Fruit fly (Drosophila melanogaster) whole organism, embryonic: ENCODE results near the gene CG2059.
A peak's percentile ranks its signal among the peaks of the same experiment; 100 is the strongest.

ENCODE experiments used
- Abd-B ChIP-seq: fragments of 200-800 bp; sonication (Bioruptor generic); optimal IDR thresholded peaks from 2 replicates; lab custom pipeline; 2018; ENCODE audit warnings: missing biosample characterization, mild to moderate bottlenecking, missing genetic modification characterization, moderate library complexity
- Atf6 ChIP-seq: fragments of 200-800 bp; sonication (Bioruptor generic); IDR thresholded peaks from 2 replicates; pipeline ENCODE4 v1.3.6; 2022; ENCODE audit warnings: missing biosample characterization, missing genetic modification characterization
- B-H2 ChIP-seq: fragments of 200-800 bp; sonication (Bioruptor generic); optimal IDR thresholded peaks from 2 replicates; lab custom pipeline; 2018; ENCODE audit warnings: missing biosample characterization, mild to moderate bottlenecking, missing genetic modification characterization
- CG10147 ChIP-seq: fragments of 200-800 bp; sonication (Bioruptor generic); optimal IDR thresholded peaks from 2 replicates; lab custom pipeline; 2019; ENCODE audit warnings: missing biosample characterization, mild to moderate bottlenecking, missing genetic modification characterization, moderate library complexity
- CG11695 ChIP-seq: fragments of 200-800 bp; sonication (Bioruptor generic); IDR thresholded peaks from 3 replicates; pipeline ENCODE4 v1.3.6; 2022; ENCODE audit warnings: missing biosample characterization, missing genetic modification characterization
- CG11723 ChIP-seq: fragments of 200-800 bp; sonication (Bioruptor generic); optimal IDR thresholded peaks from 2 replicates; lab custom pipeline; 2017; ENCODE audit warnings: missing biosample characterization, mild to moderate bottlenecking, missing genetic modification characterization
- CG1233 ChIP-seq: fragments of 200-800 bp; sonication (Bioruptor generic); optimal IDR thresholded peaks from 4 replicates; lab custom pipeline; 2018; ENCODE audit warnings: missing biosample characterization, mild to moderate bottlenecking, missing genetic modification characterization
- CG14965 ChIP-seq: fragments of 200-800 bp; sonication (Bioruptor generic); optimal IDR thresholded peaks from 2 replicates; lab custom pipeline; 2016; ENCODE audit warnings: missing biosample characterization, missing genetic modification characterization, borderline replicate concordance
- CG15011 ChIP-seq: fragments of 200-800 bp; sonication (Bioruptor generic); optimal IDR thresholded peaks from 3 replicates; lab custom pipeline; 2018; ENCODE audit warnings: missing biosample characterization, mild to moderate bottlenecking, missing genetic modification characterization
- CG15269 ChIP-seq: fragments of 200-800 bp; sonication (Bioruptor generic); optimal IDR thresholded peaks from 2 replicates; lab custom pipeline; 2018; ENCODE audit warnings: missing biosample characterization, mild to moderate bottlenecking, missing genetic modification characterization, moderate library complexity
- CG17328 ChIP-seq: fragments of 200-800 bp; sonication (Bioruptor generic); IDR thresholded peaks from 2 replicates; pipeline ENCODE4 v1.3.6; 2022; ENCODE audit warnings: missing biosample characterization, missing genetic modification characterization
- CG2129 ChIP-seq: fragments of 200-800 bp; sonication (Bioruptor generic); IDR thresholded peaks from 2 replicates; pipeline ENCODE4 v1.3.6; 2022; ENCODE audit warnings: missing biosample characterization, missing genetic modification characterization; ENCODE audit not compliant: partially characterized antibody
- CG4707 ChIP-seq: fragments of 200-800 bp; sonication (Bioruptor generic); optimal IDR thresholded peaks from 2 replicates; lab custom pipeline; 2018; ENCODE audit warnings: missing biosample characterization, mild to moderate bottlenecking, missing genetic modification characterization, moderate library complexity
- CG4854 ChIP-seq: fragments of 200-800 bp; sonication (Bioruptor generic); optimal IDR thresholded peaks from 2 replicates; lab custom pipeline; 2016; ENCODE audit warnings: missing biosample characterization, missing genetic modification characterization, inconsistent platforms
- CG6765 ChIP-seq: fragments of 200-800 bp; sonication (Bioruptor generic); optimal IDR thresholded peaks from 3 replicates; lab custom pipeline; 2017; ENCODE audit warnings: missing biosample characterization, mild to moderate bottlenecking, missing genetic modification characterization
- CG8290 ChIP-seq, 3 experiments: fragments of 200-800 bp; sonication (Bioruptor generic); optimal IDR thresholded peaks; 2 replicates each; lab custom pipeline; 2016 to 2019; ENCODE audit warnings: missing biosample characterization in 3 of 3, missing genetic modification characterization in 3 of 3, mild to moderate bottlenecking in 2 of 3, moderate library complexity in 1 of 3
- CG9215 ChIP-seq: fragments of 200-800 bp; sonication (Bioruptor generic); IDR thresholded peaks from 2 replicates; pipeline ENCODE4 v1.3.6; 2022; ENCODE audit warnings: missing biosample characterization, missing genetic modification characterization
- CG9817 ChIP-seq: fragments of 200-800 bp; sonication (Bioruptor generic); optimal IDR thresholded peaks from 2 replicates; lab custom pipeline; 2018; ENCODE audit warnings: missing biosample characterization, mild to moderate bottlenecking, missing genetic modification characterization, moderate library complexity
- CG9932 ChIP-seq: fragments of 200-800 bp; sonication (Bioruptor generic); IDR thresholded peaks from 2 replicates; pipeline ENCODE4 v1.3.6; 2022; ENCODE audit warnings: missing biosample characterization, missing genetic modification characterization
- CTCF ChIP-seq: fragments of 200-800 bp; sonication (Bioruptor generic); optimal IDR thresholded peaks from 2 replicates; lab custom pipeline; 2017; ENCODE audit warnings: missing biosample characterization, mild to moderate bottlenecking, missing genetic modification characterization, moderate library complexity
- Dbx ChIP-seq: fragments of 200-800 bp; sonication (Bioruptor generic); IDR thresholded peaks from 3 replicates; pipeline ENCODE4 v1.3.6; 2022; ENCODE audit warnings: missing biosample characterization, missing genetic modification characterization
- Dfd ChIP-seq, 2 experiments: fragments of >200 bp; optimal IDR thresholded peaks; 2 replicates each; lab custom pipeline; 2017; ENCODE audit warnings: missing biosample characterization in 2 of 2, missing genetic modification characterization in 2 of 2
- Dll ChIP-seq: fragments of 200-800 bp; sonication (Bioruptor generic); IDR thresholded peaks from 4 replicates; pipeline ENCODE4 v1.3.6; 2022; ENCODE audit warnings: missing biosample characterization, missing genetic modification characterization; ENCODE audit not compliant: partially characterized antibody
- Fer1 ChIP-seq: fragments of 200-800 bp; sonication (Bioruptor generic); optimal IDR thresholded peaks from 2 replicates; lab custom pipeline; 2017; ENCODE audit warnings: missing biosample characterization, mild to moderate bottlenecking, missing genetic modification characterization
- Fer3 ChIP-seq: fragments of 200-800 bp; sonication (Bioruptor generic); optimal IDR thresholded peaks from 2 replicates; lab custom pipeline; 2018; ENCODE audit warnings: missing biosample characterization, mild to moderate bottlenecking, missing genetic modification characterization, moderate library complexity
- Jarid2 ChIP-seq: fragments of 200-800 bp; sonication (Bioruptor generic); optimal IDR thresholded peaks from 3 replicates; lab custom pipeline; 2017; ENCODE audit warnings: mild to moderate bottlenecking, missing biosample characterization, missing genetic modification reagents, missing genetic modification characterization
- Lpt ChIP-seq: fragments of >200 bp; optimal IDR thresholded peaks from 2 replicates; lab custom pipeline; 2018; ENCODE audit warnings: missing biosample characterization, missing genetic modification characterization
- Meics ChIP-seq: fragments of 200-800 bp; sonication (Bioruptor generic); optimal IDR thresholded peaks from 2 replicates; lab custom pipeline; 2017; ENCODE audit warnings: missing biosample characterization, mild to moderate bottlenecking, missing genetic modification characterization
- Optix ChIP-seq: fragments of 200-800 bp; sonication (Bioruptor generic); IDR thresholded peaks from 3 replicates; pipeline ENCODE4 v1.3.6; 2022; ENCODE audit warnings: missing biosample characterization, missing genetic modification characterization
- Stat92E ChIP-seq, 3 experiments: fragments of >200 bp in 2 of 3; fragments of 200-800 bp in 1 of 3; sonication (Bioruptor generic) in 1 of 3; optimal IDR thresholded peaks; 2 replicates each; lab custom pipeline; 2017 to 2019; ENCODE audit warnings: missing biosample characterization in 3 of 3, missing genetic modification characterization in 3 of 3, mild to moderate bottlenecking in 1 of 3, moderate library complexity in 1 of 3
- ara ChIP-seq: fragments of 200-800 bp; sonication (Bioruptor generic); IDR thresholded peaks from 2 replicates; pipeline ENCODE4 v1.3.6; 2022; ENCODE audit warnings: missing biosample characterization, missing genetic modification characterization
- ash1 ChIP-seq: fragments of 200-800 bp; sonication (Bioruptor generic); optimal IDR thresholded peaks from 2 replicates; lab custom pipeline; 2018; ENCODE audit warnings: missing biosample characterization, mild to moderate bottlenecking, missing genetic modification characterization
- btn ChIP-seq: fragments of 200-800 bp; sonication (Bioruptor generic); optimal IDR thresholded peaks from 2 replicates; lab custom pipeline; 2016; ENCODE audit warnings: missing biosample characterization, missing genetic modification characterization
- disco-r ChIP-seq: fragments of 200-800 bp; sonication (Bioruptor generic); optimal IDR thresholded peaks from 2 replicates; lab custom pipeline; 2016; ENCODE audit warnings: missing biosample characterization, missing genetic modification characterization
- en ChIP-seq: fragments of 200-800 bp; sonication (Bioruptor generic); optimal IDR thresholded peaks from 2 replicates; lab custom pipeline; 2016; ENCODE audit warnings: missing biosample characterization, missing genetic modification characterization
- esg ChIP-seq: fragments of 200-800 bp; sonication (Bioruptor generic); conservative IDR thresholded peaks from 2 replicates; pipeline ENCODE4 v1.3.6; 2022; ENCODE audit warnings: missing biosample characterization, missing genetic modification characterization
- exex ChIP-seq: fragments of 200-800 bp; sonication (Bioruptor generic); optimal IDR thresholded peaks from 4 replicates; lab custom pipeline; 2018; ENCODE audit warnings: missing biosample characterization, mild to moderate bottlenecking, missing genetic modification characterization, moderate library complexity
- fru ChIP-seq: fragments of >200 bp; optimal IDR thresholded peaks from 2 replicates; lab custom pipeline; 2017
- grau ChIP-seq: fragments of 200-800 bp; optimal IDR thresholded peaks from 3 replicates; lab custom pipeline; 2019; ENCODE audit warnings: missing biosample characterization, mild to moderate bottlenecking, missing genetic modification characterization, moderate library complexity
- gro ChIP-seq: fragments of 200-800 bp; sonication (Bioruptor generic); optimal IDR thresholded peaks from 2 replicates; lab custom pipeline; 2016; ENCODE audit warnings: missing biosample characterization, missing genetic modification characterization
- jigr1 ChIP-seq: fragments of 200-800 bp; sonication (Bioruptor generic); IDR thresholded peaks from 3 replicates; pipeline ENCODE4 v1.3.6; 2022; ENCODE audit warnings: missing biosample characterization, missing genetic modification characterization
- lmd ChIP-seq: fragments of 200-800 bp; sonication (Bioruptor generic); IDR thresholded peaks from 2 replicates; pipeline ENCODE4 v1.3.6; 2022; ENCODE audit warnings: missing biosample characterization, missing genetic modification characterization
- oc ChIP-seq: fragments of 200-800 bp; sonication (Bioruptor generic); optimal IDR thresholded peaks from 2 replicates; lab custom pipeline; 2018; ENCODE audit warnings: missing biosample characterization, mild to moderate bottlenecking, missing genetic modification characterization, moderate library complexity
- prd ChIP-seq, 3 experiments: fragments of >200 bp in 2 of 3; fragments of 200-800 bp in 1 of 3; sonication (Bioruptor generic) in 1 of 3; optimal IDR thresholded peaks in 2 of 3; IDR thresholded peaks in 1 of 3; 2 replicates in 2 of 3; 3 replicates in 1 of 3; pipeline versions ENCODE4 v1.3.6 to Lab custom; 2017 to 2022; ENCODE audit warnings: missing biosample characterization in 1 of 3, missing genetic modification characterization in 1 of 3
- ranshi ChIP-seq: fragments of 200-800 bp; sonication (Bioruptor generic); IDR thresholded peaks from 2 replicates; pipeline ENCODE4 v1.3.6; 2022; ENCODE audit warnings: missing biosample characterization, missing genetic modification characterization
- sens-2 ChIP-seq: fragments of 200-800 bp; sonication (Bioruptor generic); IDR thresholded peaks from 2 replicates; pipeline ENCODE4 v1.3.6; 2022; ENCODE audit warnings: missing biosample characterization, missing genetic modification characterization
- sim ChIP-seq: fragments of 200-800 bp; sonication (Bioruptor generic); IDR thresholded peaks from 2 replicates; pipeline ENCODE4 v1.3.6; 2022; ENCODE audit warnings: missing biosample characterization, missing genetic modification characterization
- ttk ChIP-seq: fragments of 200-800 bp; sonication (Bioruptor generic); IDR thresholded peaks from 2 replicates; pipeline ENCODE4 v2.1.2; 2022; ENCODE audit warnings: missing biosample characterization, missing genetic modification characterization

Gene CG2059

dm6 chrX:7306538-7307477, 20.6 kb downstream of the CG2059 start (continued):
- peak; percentile 67 for TF ChIP-seq ara
- TF ChIP-seq gro (GFP tag; lab: Kevin White, UChicago), result peak; percentile 11
- TF ChIP-seq exex (tag; lab: Kevin White, UChicago), result peak; percentile 48
- peak; percentile 70 for TF ChIP-seq oc
- TF ChIP-seq lmd (GFP tag; lab: Robert Waterston, UW), result peak; percentile 92
- peak; percentile 87 for TF ChIP-seq CG10147 (GFP tag; lab: Kevin White, UChicago)
- no peak for TF ChIP-seq Dfd (GFP tag; optimal IDR thresholded peaks at IDR 0.05; lab: Kevin White, UChicago)
- TF ChIP-seq CG9932 (GFP tag; lab: Robert Waterston, UW), result peak; percentile 58
- peak; percentile 96 for TF ChIP-seq Meics (GFP tag; lab: Kevin White, UChicago)
- peak; percentile 46 for TF ChIP-seq btn (GFP tag; lab: Kevin White, UChicago)
- TF ChIP-seq ash1 (GFP tag; lab: Kevin White, UChicago), result no peak
- peak; percentile 96 for TF ChIP-seq Abd-B
- peak; percentile 73 for TF ChIP-seq disco-r
- TF ChIP-seq CG2129 (GFP tag; lab: Robert Waterston, UW), result no peak
- no peak for TF ChIP-seq CG4707 (GFP tag; lab: Kevin White, UChicago)
- no peak for TF ChIP-seq Dll
- TF ChIP-seq B-H2, result peak; percentile 62
- peak; percentile 85 for TF ChIP-seq CG11695 (GFP tag; lab: Robert Waterston, UW)
- TF ChIP-seq Lpt, result no peak
- peak; percentile 78 for TF ChIP-seq Jarid2 (GFP tag; lab: Kevin White, UChicago)
- peak; percentile 14 for TF ChIP-seq CG14965 (GFP tag; lab: Kevin White, UChicago)
- peak; percentile 87 for TF ChIP-seq Fer1
- peak; percentile 40 for TF ChIP-seq CTCF
- TF ChIP-seq Atf6 (GFP tag; lab: Robert Waterston, UW), result no peak
- peak; percentile 80; the same call in 2 of the 3 replicates for TF ChIP-seq jigr1 (GFP tag; lab: Robert Waterston, UW)
- TF ChIP-seq Optix (GFP tag; lab: Robert Waterston, UW), result peak; percentile 56; the same call in 2 of the 3 replicates
- no peak for TF ChIP-seq sens-2 (GFP tag; lab: Robert Waterston, UW)
- peak; percentile 79 for TF ChIP-seq CG4854 (GFP tag; lab: Kevin White, UChicago)
- peak; percentile 95 for TF ChIP-seq grau (tag; lab: Kevin White, UChicago)
- peak; percentile 80 for TF ChIP-seq Fer3 (tag; lab: Kevin White, UChicago)
- peak; percentile 66; the same call in 1 of the 2 replicates for TF ChIP-seq ranshi (GFP tag; lab: Robert Waterston, UW)
- TF ChIP-seq ttk (GFP tag; lab: Robert Waterston, UW), result peak; percentile 65; the same call in 1 of the 2 replicates
- TF ChIP-seq en (GFP tag; lab: Kevin White, UChicago), result peak; percentile 33
- TF ChIP-seq esg (GFP tag; lab: Robert Waterston, UW), result peak; percentile 82
- TF ChIP-seq CG1233 (GFP tag; lab: Kevin White, UChicago), result peak; percentile 95
- TF ChIP-seq CG9817 (tag; lab: Kevin White, UChicago), result peak; percentile 85
- peak; percentile 42; the same call in 1 of the 2 replicates for TF ChIP-seq sim
- peak; percentile 63; the same call in 1 of the 2 replicates for TF ChIP-seq CG17328 (GFP tag; lab: Robert Waterston, UW)
- TF ChIP-seq CG8290 (GFP tag; optimal IDR thresholded peaks at IDR 0.05; lab: Kevin White, UChicago), result no peak
- peak in 1 of 2 experiments; percentile 64 for TF ChIP-seq CG8290 (tag; optimal IDR thresholded peaks at IDR 0.05; lab: Kevin White, UChicago)
- no peak for TF ChIP-seq Stat92E (GFP tag; optimal IDR thresholded peaks at IDR 0.05; lab: Kevin White, UChicago)
- peak; percentile 94 for TF ChIP-seq CG15269 (tag; lab: Kevin White, UChicago)
- peak; percentile 38 for TF ChIP-seq Dbx
- peak; percentile 87 for TF ChIP-seq CG6765 (GFP tag; lab: Kevin White, UChicago)
- peak; percentile 49 for TF ChIP-seq CG15011 (GFP tag; lab: Kevin White, UChicago)
- TF ChIP-seq fru (lab: Kevin White, UChicago), result no peak
- TF ChIP-seq CG9215 (GFP tag; lab: Robert Waterston, UW), result peak; percentile 77
- peak; percentile 84 for TF ChIP-seq CG11723
- no peak for TF ChIP-seq prd (optimal IDR thresholded peaks at IDR 0.05; lab: Kevin White, UChicago)
- peak; percentile 83; the same call in 2 of the 3 replicates for TF ChIP-seq prd (GFP tag; IDR thresholded peaks at IDR 0.05; lab: Robert Waterston, UW)
